Worm (Caenorhabditis elegans) whole organism, midembryonic: ENCODE measurements around the gene K10H10.9.

Source experiments
- T22C8.4 ChIP-seq: fragments of 200-800 bp; sonication (Bioruptor generic); IDR thresholded peaks from 2 replicates; pipeline ENCODE4 v1.3.6; 2022; ENCODE audit warnings: missing genetic modification characterization, missing compliant biosample characterization
- flt-1 ChIP-seq: fragments of 200-800 bp; sonication (Bioruptor generic); IDR thresholded peaks from 2 replicates; pipeline ENCODE4 v1.3.6; 2022; ENCODE audit warnings: missing genetic modification characterization, missing compliant biosample characterization
- klf-2 ChIP-seq: fragments of 200-800 bp; sonication (Bioruptor generic); conservative IDR thresholded peaks from 2 replicates; pipeline ENCODE4 v1.3.6; 2022; ENCODE audit warnings: missing genetic modification reagents, missing genetic modification characterization, missing compliant biosample characterization
- med-1 ChIP-seq: sonication (generic microtip); optimal IDR thresholded peaks from 2 replicates; lab custom pipeline; 2017; ENCODE audit warnings: missing genetic modification characterization, mild to moderate bottlenecking, missing compliant biosample characterization, antibody characterized with exemption, missing genetic modification reagents; ENCODE audit not compliant: insufficient read depth
- ref-1 ChIP-seq: fragments of 200-800 bp; sonication (Bioruptor generic); conservative IDR thresholded peaks from 2 replicates; pipeline ENCODE4 v1.3.6; 2022; ENCODE audit warnings: missing genetic modification reagents, missing genetic modification characterization, missing compliant biosample characterization
- tab-1 ChIP-seq: fragments of 200-800 bp; sonication (Bioruptor generic); IDR thresholded peaks from 2 replicates; pipeline ENCODE4 v1.3.6; 2022; ENCODE audit warnings: missing genetic modification characterization, missing compliant biosample characterization
- ztf-23 ChIP-seq: fragments of 200-800 bp; sonication (Bioruptor generic); IDR thresholded peaks from 2 replicates; pipeline ENCODE4 v1.3.6; 2022; ENCODE audit warnings: missing genetic modification reagents, missing genetic modification characterization, missing compliant biosample characterization
- ztf-29 ChIP-seq: fragments of 200-800 bp; sonication (Bioruptor generic); IDR thresholded peaks from 2 replicates; pipeline ENCODE4 v1.3.6; 2022; ENCODE audit warnings: missing genetic modification reagents, missing genetic modification characterization, missing compliant biosample characterization

DNA sequence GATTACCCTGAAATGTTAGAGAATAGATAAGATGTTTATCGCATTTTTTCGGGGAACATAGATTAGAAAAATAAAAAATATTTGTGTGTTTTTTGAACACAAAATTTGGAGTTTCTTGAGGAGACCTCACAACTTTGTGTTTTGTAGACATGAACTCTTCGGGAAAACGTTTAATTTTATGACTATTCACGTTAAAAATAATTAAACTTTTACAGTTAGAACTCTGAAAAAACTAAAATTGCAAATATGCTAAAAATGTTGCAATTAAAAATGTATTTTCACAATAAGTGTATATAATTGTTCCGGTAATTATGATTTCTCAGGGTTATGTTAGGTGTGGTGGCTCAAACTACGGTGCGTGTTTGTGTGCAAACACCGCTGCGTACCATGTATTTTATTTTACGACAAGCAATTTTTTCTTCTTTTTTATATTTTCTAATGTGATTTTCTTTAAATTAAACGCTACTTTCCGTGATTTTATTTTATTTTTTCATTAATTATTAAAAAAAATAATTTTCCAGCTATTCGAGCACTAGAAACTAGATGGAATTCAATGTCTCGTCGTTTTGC lies 13.4 kb upstream of the K10H10.9 start, which contains the start of the genes F57C2.5 and spat-1:
- peak; percentile 63 for TF ChIP-seq ztf-23
- TF ChIP-seq klf-2, result peak; percentile 67; the same call in 1 of the 2 replicates
- TF ChIP-seq ref-1 (GFP tag; lab: Robert Waterston, UW), result no peak
- 0 out of 2 replicates have a peak, but pooled peaks have one; percentile 6 for TF ChIP-seq flt-1 (GFP tag; lab: Robert Waterston, UW)
- TF ChIP-seq T22C8.4 (GFP tag; lab: Robert Waterston, UW), result no peak
- no peak for TF ChIP-seq med-1 (GFP tag; lab: Kevin White, UChicago)
- TF ChIP-seq tab-1, result no peak
- no peak for TF ChIP-seq ztf-29 (GFP tag; lab: Robert Waterston, UW)
